Worm (Caenorhabditis elegans) whole organism, young adult: ENCODE results near the gene cul-3.

Source experiments
- B0035.1 ChIP-seq: sonication (generic microtip); optimal IDR thresholded peaks from 2 replicates; lab custom pipeline; 2016; ENCODE audit warnings: missing genetic modification characterization, mild to moderate bottlenecking, missing compliant biosample characterization, missing genotype, missing genetic modification reagents
- C17E4.6 ChIP-seq: fragments of 200-800 bp; sonication (Bioruptor generic); IDR thresholded peaks from 2 replicates; pipeline ENCODE4 v1.3.6; 2022; ENCODE audit warnings: missing genetic modification reagents, missing genetic modification characterization, missing compliant biosample characterization
- D2030.7 ChIP-seq: fragments of 200-800 bp; sonication (Bioruptor generic); IDR thresholded peaks from 2 replicates; pipeline ENCODE4 v1.3.6; 2022; ENCODE audit warnings: missing genetic modification reagents, missing genetic modification characterization, missing compliant biosample characterization
- F10E7.11 ChIP-seq: sonication (generic microtip); optimal IDR thresholded peaks from 2 replicates; lab custom pipeline; 2017; ENCODE audit warnings: mild to moderate bottlenecking, missing genetic modification characterization, moderate library complexity, missing compliant biosample characterization
- F22D6.2 ChIP-seq: sonication (generic microtip); optimal IDR thresholded peaks from 2 replicates; lab custom pipeline; 2016; ENCODE audit warnings: mild to moderate bottlenecking, missing genetic modification characterization, missing compliant biosample characterization
- F23B12.7 ChIP-seq: sonication (generic microtip); optimal IDR thresholded peaks from 2 replicates; lab custom pipeline; 2017; ENCODE audit warnings: missing genetic modification characterization, mild to moderate bottlenecking, missing compliant biosample characterization, antibody characterized with exemption, moderate library complexity; ENCODE audit not compliant: insufficient read depth
- F33H1.4 ChIP-seq: fragments of 200-800 bp; sonication (Bioruptor generic); IDR thresholded peaks from 2 replicates; pipeline ENCODE4 v1.3.6; 2022; ENCODE audit warnings: missing genetic modification reagents, missing genetic modification characterization, missing compliant biosample characterization
- F49E8.2 ChIP-seq: sonication (generic microtip); optimal IDR thresholded peaks from 3 replicates; lab custom pipeline; 2017; ENCODE audit warnings: missing genetic modification characterization, mild to moderate bottlenecking, missing compliant biosample characterization, antibody characterized with exemption, moderate library complexity; ENCODE audit not compliant: insufficient read depth
- F52B5.7 ChIP-seq: sonication (generic microtip); optimal IDR thresholded peaks from 2 replicates; lab custom pipeline; 2016; ENCODE audit warnings: mild to moderate bottlenecking, missing genetic modification characterization, missing compliant biosample characterization
- K12H6.12 ChIP-seq: fragments of 200-800 bp; sonication (Bioruptor generic); optimal IDR thresholded peaks from 2 replicates; lab custom pipeline; 2018; ENCODE audit warnings: mild to moderate bottlenecking, missing genetic modification characterization, missing compliant biosample characterization
- Y53F4B.3 ChIP-seq: fragments of 200-800 bp; sonication (Bioruptor generic); IDR thresholded peaks from 2 replicates; pipeline ENCODE4 v1.3.6; 2022; ENCODE audit warnings: missing genetic modification reagents, missing genetic modification characterization, missing compliant biosample characterization
- aptf-2 ChIP-seq: fragments of 200-800 bp; sonication (Bioruptor generic); conservative IDR thresholded peaks from 2 replicates; pipeline ENCODE4 v1.3.6; 2022; ENCODE audit warnings: missing genetic modification reagents, missing genetic modification characterization, missing compliant biosample characterization
- aptf-3 ChIP-seq: fragments of 200-800 bp; sonication (Bioruptor generic); IDR thresholded peaks from 2 replicates; pipeline ENCODE4 v1.3.6; 2022; ENCODE audit warnings: missing genetic modification characterization, missing compliant biosample characterization
- ceh-91 ChIP-seq: fragments of 200-800 bp; sonication (Bioruptor generic); IDR thresholded peaks from 2 replicates; pipeline ENCODE4 v1.3.6; 2022; ENCODE audit warnings: missing genetic modification reagents, missing genetic modification characterization, missing compliant biosample characterization
- dpff-1 ChIP-seq: sonication (generic microtip); optimal IDR thresholded peaks from 2 replicates; lab custom pipeline; 2017; ENCODE audit warnings: mild to moderate bottlenecking, missing genetic modification characterization, missing compliant biosample characterization
- dpl-1 ChIP-seq: fragments of 150-350 bp; optimal IDR thresholded peaks from 2 replicates; lab custom pipeline; 2014; ENCODE audit warnings: missing biosample characterization, missing genetic modification reagents, missing genetic modification characterization
- efl-1 ChIP-seq: fragments of 150-350 bp; optimal IDR thresholded peaks from 2 replicates; lab custom pipeline; 2014; ENCODE audit warnings: missing biosample characterization, missing genetic modification reagents, missing genetic modification characterization
- egrh-3 ChIP-seq: fragments of 200-800 bp; sonication (Bioruptor generic); IDR thresholded peaks from 2 replicates; pipeline ENCODE4 v1.3.6; 2022; ENCODE audit warnings: missing genetic modification reagents, missing genetic modification characterization, missing compliant biosample characterization
- ekl-4 ChIP-seq: fragments of 200-800 bp; sonication (Bioruptor generic); IDR thresholded peaks from 2 replicates; pipeline ENCODE4 v1.3.6; 2022; ENCODE audit warnings: missing genetic modification reagents, missing genetic modification characterization, missing compliant biosample characterization
- hlh-12 ChIP-seq: sonication (generic microtip); optimal IDR thresholded peaks from 2 replicates; lab custom pipeline; 2016; ENCODE audit warnings: missing genetic modification characterization, missing compliant biosample characterization
- hmg-1.2 ChIP-seq: fragments of 200-800 bp; sonication (Bioruptor generic); IDR thresholded peaks from 2 replicates; pipeline ENCODE4 v1.3.6; 2022; ENCODE audit warnings: missing genetic modification reagents, missing genetic modification characterization, missing compliant biosample characterization
- hrde-1 ChIP-seq: sonication (generic microtip); optimal IDR thresholded peaks from 2 replicates; lab custom pipeline; 2016; ENCODE audit warnings: missing genetic modification characterization, mild to moderate bottlenecking, missing compliant biosample characterization, moderate library complexity, missing genotype, missing genetic modification reagents, borderline replicate concordance
- let-526 ChIP-seq: fragments of 200-800 bp; sonication (Bioruptor generic); IDR thresholded peaks from 2 replicates; pipeline ENCODE4 v1.3.6; 2022; ENCODE audit warnings: missing genetic modification reagents, missing genetic modification characterization, missing compliant biosample characterization
- lin-26 ChIP-seq: fragments of 200-800 bp; sonication (Bioruptor generic); IDR thresholded peaks from 2 replicates; pipeline ENCODE4 v1.3.6; 2022; ENCODE audit warnings: missing genetic modification reagents, missing genetic modification characterization, missing compliant biosample characterization
- lin-35 ChIP-seq, 3 experiments: fragments of 150-350 bp in 2 of 3; sonication (generic microtip) in 1 of 3; optimal IDR thresholded peaks; 2 replicates each; lab custom pipeline; 2014 to 2018; ENCODE audit warnings: missing biosample characterization in 3 of 3, missing genetic modification characterization in 3 of 3, missing genetic modification reagents in 3 of 3
- lin-40 ChIP-seq: sonication (generic microtip); optimal IDR thresholded peaks from 2 replicates; lab custom pipeline; 2016; ENCODE audit warnings: missing genetic modification characterization, mild to moderate bottlenecking, missing compliant biosample characterization, missing genotype, missing genetic modification reagents
- lin-54 ChIP-seq: fragments of 200-800 bp; sonication (Bioruptor generic); optimal IDR thresholded peaks from 2 replicates; lab custom pipeline; 2018; ENCODE audit warnings: mild to moderate bottlenecking, missing genetic modification characterization, missing compliant biosample characterization
- madf-6 ChIP-seq: fragments of 200-800 bp; sonication (Bioruptor generic); IDR thresholded peaks from 2 replicates; pipeline ENCODE4 v1.3.6; 2022; ENCODE audit warnings: missing genetic modification reagents, missing genetic modification characterization, missing compliant biosample characterization
- madf-8 ChIP-seq: fragments of 200-800 bp; sonication (Bioruptor generic); conservative IDR thresholded peaks from 2 replicates; pipeline ENCODE4 v1.3.6; 2022; ENCODE audit warnings: missing genetic modification reagents, missing genetic modification characterization, missing compliant biosample characterization
- mcd-1 ChIP-seq: fragments of 200-800 bp; sonication (Bioruptor generic); IDR thresholded peaks from 2 replicates; pipeline ENCODE4 v1.3.6; 2022; ENCODE audit warnings: missing genetic modification reagents, missing genetic modification characterization, missing compliant biosample characterization
- mel-28 ChIP-seq: sonication (generic microtip); optimal IDR thresholded peaks from 2 replicates; lab custom pipeline; 2016; ENCODE audit warnings: borderline replicate concordance, mild to moderate bottlenecking, missing genetic modification characterization, missing compliant biosample characterization
- mxl-1 ChIP-seq: sonication (generic microtip); optimal IDR thresholded peaks from 2 replicates; lab custom pipeline; 2016; ENCODE audit warnings: missing genetic modification characterization, missing compliant biosample characterization
- nfya-1 ChIP-seq: sonication (generic microtip); optimal IDR thresholded peaks from 2 replicates; lab custom pipeline; 2017; ENCODE audit warnings: antibody characterized with exemption, missing compliant biosample characterization, missing genetic modification characterization, borderline replicate concordance; ENCODE audit not compliant: insufficient read depth
- nhr-27 ChIP-seq: fragments of 200-800 bp; sonication (Bioruptor generic); optimal IDR thresholded peaks from 2 replicates; lab custom pipeline; 2018; ENCODE audit warnings: mild to moderate bottlenecking, missing genetic modification characterization, moderate library complexity, missing compliant biosample characterization
- nhr-80 ChIP-seq: sonication (generic microtip); optimal IDR thresholded peaks from 2 replicates; lab custom pipeline; 2016; ENCODE audit warnings: missing genetic modification characterization, missing compliant biosample characterization
- repo-1 ChIP-seq: sonication (generic microtip); optimal IDR thresholded peaks from 2 replicates; lab custom pipeline; 2017; ENCODE audit warnings: mild to moderate bottlenecking, missing genetic modification characterization, missing compliant biosample characterization
- sdz-38 ChIP-seq: sonication (generic microtip); optimal IDR thresholded peaks from 2 replicates; lab custom pipeline; 2016; ENCODE audit warnings: missing genotype, missing genetic modification characterization, missing compliant biosample characterization
- snpc-1.1 ChIP-seq: sonication (generic microtip); optimal IDR thresholded peaks from 2 replicates; lab custom pipeline; 2017; ENCODE audit warnings: missing genetic modification characterization, mild to moderate bottlenecking, missing compliant biosample characterization, antibody characterized with exemption, moderate library complexity, missing genotype, missing genetic modification reagents; ENCODE audit not compliant: insufficient read depth
- somi-1 ChIP-seq: fragments of 200-800 bp; sonication (Bioruptor generic); optimal IDR thresholded peaks from 2 replicates; lab custom pipeline; 2018; ENCODE audit warnings: mild to moderate bottlenecking, missing genetic modification characterization, missing compliant biosample characterization
- tbx-9 ChIP-seq: sonication (generic microtip); optimal IDR thresholded peaks from 2 replicates; lab custom pipeline; 2016; ENCODE audit warnings: borderline replicate concordance, missing genetic modification characterization, inconsistent platforms, missing compliant biosample characterization
- tlf-1 ChIP-seq: fragments of 200-800 bp; sonication (Bioruptor generic); optimal IDR thresholded peaks from 2 replicates; lab custom pipeline; 2018; ENCODE audit warnings: mild to moderate bottlenecking, missing genetic modification characterization, missing compliant biosample characterization
- unc-130 ChIP-seq: sonication (generic microtip); optimal IDR thresholded peaks from 2 replicates; lab custom pipeline; 2016; ENCODE audit warnings: missing genetic modification reagents, missing genetic modification characterization, missing compliant biosample characterization
- unc-62 ChIP-seq: fragments of 150-350 bp; optimal IDR thresholded peaks from 2 replicates; lab custom pipeline; 2014; ENCODE audit warnings: missing biosample characterization, missing genetic modification reagents, missing genetic modification characterization
- xnd-1 ChIP-seq: sonication (generic microtip); optimal IDR thresholded peaks from 2 replicates; lab custom pipeline; 2016; ENCODE audit warnings: missing genotype, missing genetic modification reagents, missing genetic modification characterization, missing compliant biosample characterization
- zim-3 ChIP-seq: sonication (generic microtip); optimal IDR thresholded peaks from 2 replicates; lab custom pipeline; 2017; ENCODE audit warnings: mild to moderate bottlenecking, missing genetic modification characterization, moderate library complexity, missing compliant biosample characterization

cul-3 gene

ce11 chrV:173437-173836 is 3.8 kb upstream of the cul-3 start:
- peak; percentile 54 for TF ChIP-seq egrh-3
- TF ChIP-seq repo-1 (tag; lab: Kevin White, UChicago) = no peak
- no peak for TF ChIP-seq F52B5.7 (tag; lab: Kevin White, UChicago)
- TF ChIP-seq efl-1 (GFP tag; lab: Kevin White, UChicago) = no peak
- no peak for TF ChIP-seq lin-35 (GFP tag; optimal IDR thresholded peaks at IDR 0.05; lab: Kevin White, UChicago)
- TF ChIP-seq dpl-1 (GFP tag; lab: Kevin White, UChicago) = no peak
- TF ChIP-seq tbx-9 = no peak
- peak; percentile 36; the same call in 1 of the 2 replicates for TF ChIP-seq D2030.7 (GFP tag; lab: Robert Waterston, UW)
- TF ChIP-seq mel-28 (tag; lab: Kevin White, UChicago) = no peak
- TF ChIP-seq nfya-1 = no peak
- no peak for TF ChIP-seq zim-3 (tag; lab: Kevin White, UChicago)
- no peak for TF ChIP-seq lin-54 (GFP tag; lab: Kevin White, UChicago)
- no peak for TF ChIP-seq aptf-3 (GFP tag; lab: Robert Waterston, UW)
- no peak for TF ChIP-seq lin-40 (tag; lab: Kevin White, UChicago)
- TF ChIP-seq unc-62 = no peak
- no peak for TF ChIP-seq unc-130 (GFP tag; lab: Kevin White, UChicago)
- TF ChIP-seq somi-1 (GFP tag; lab: Kevin White, UChicago) = no peak
- TF ChIP-seq hmg-1.2 (GFP tag; lab: Robert Waterston, UW) = 0 out of 2 replicates have a peak, but pooled peaks have one; percentile 11
- TF ChIP-seq madf-6 (GFP tag; lab: Robert Waterston, UW) = no peak
- TF ChIP-seq Y53F4B.3 (GFP tag; lab: Robert Waterston, UW) = no peak
- peak; percentile 26; the same call in 1 of the 2 replicates for TF ChIP-seq mcd-1 (GFP tag; lab: Robert Waterston, UW)
- TF ChIP-seq lin-26 = no peak
- no peak for TF ChIP-seq mxl-1 (tag; lab: Kevin White, UChicago)
- TF ChIP-seq ekl-4 (GFP tag; lab: Robert Waterston, UW) = no peak
- TF ChIP-seq hrde-1 (tag; lab: Kevin White, UChicago) = no peak
- no peak for TF ChIP-seq sdz-38 (tag; lab: Kevin White, UChicago)

- no peak for TF ChIP-seq F22D6.2 (tag; lab: Kevin White, UChicago)
- no peak for TF ChIP-seq F23B12.7
- TF ChIP-seq, all 124 proteins: peak for 0
These were observed 2.7 kb upstream of the cul-3 start for ce11 chrV:174520-174919.

- peak; percentile 55; the same call in 1 of the 2 replicates for TF ChIP-seq ceh-91 (GFP tag; lab: Robert Waterston, UW)
- no peak for TF ChIP-seq B0035.1
- no peak for TF ChIP-seq lin-35 (GFP tag; optimal IDR thresholded peaks at IDR 0.05; lab: Kevin White, UChicago)
- TF ChIP-seq F49E8.2 (tag; lab: Kevin White, UChicago) = no peak
- no peak for TF ChIP-seq repo-1 (tag; lab: Kevin White, UChicago)
- TF ChIP-seq dpff-1 = no peak
- no peak for TF ChIP-seq F22D6.2 (tag; lab: Kevin White, UChicago)
- TF ChIP-seq K12H6.12 (tag; lab: Kevin White, UChicago) = no peak
- TF ChIP-seq hlh-12 (tag; lab: Kevin White, UChicago) = no peak
- TF ChIP-seq F10E7.11 = no peak
- 0 out of 2 replicates have a peak, but pooled peaks have one; percentile 31 for TF ChIP-seq madf-8
- TF ChIP-seq nhr-27 = no peak
- no peak for TF ChIP-seq C17E4.6 (GFP tag; lab: Robert Waterston, UW)
- TF ChIP-seq ekl-4 (GFP tag; lab: Robert Waterston, UW) = no peak
- no peak for TF ChIP-seq nhr-80
- no peak for TF ChIP-seq xnd-1 (tag; lab: Kevin White, UChicago)
- peak; percentile 60 for TF ChIP-seq madf-6 (GFP tag; lab: Robert Waterston, UW)
- peak; percentile 21 for TF ChIP-seq efl-1 (GFP tag; lab: Kevin White, UChicago)
- TF ChIP-seq aptf-2 (GFP tag; lab: Robert Waterston, UW) = no peak
- TF ChIP-seq F33H1.4 = peak; percentile 73
- TF ChIP-seq snpc-1.1 = no peak
- no peak for TF ChIP-seq tlf-1 (GFP tag; lab: Kevin White, UChicago)
- no peak for TF ChIP-seq dpl-1 (GFP tag; lab: Kevin White, UChicago)
- peak; percentile 34; the same call in 1 of the 2 replicates for TF ChIP-seq D2030.7 (GFP tag; lab: Robert Waterston, UW)
- TF ChIP-seq let-526 = no peak
- no peak for TF ChIP-seq lin-40 (tag; lab: Kevin White, UChicago)
These were observed 7.9 kb downstream of the cul-3 start for ce11 chrV:185124-185523.
